Fruit fly (Drosophila melanogaster): Measurements from ENCODE around the gene wcy.

- TF ChIP-seq Abd-B (GFP tag; optimal IDR thresholded peaks at IDR 0.05) (no peak), lola (GFP tag; optimal IDR thresholded peaks at IDR 0.05) (no peak)
These were observed 13.6 kb upstream of the wcy start, which contains the start of the genes CG16700 and CG4991 for dm6 chrX:17091062-17091904.
